Fruit fly (Drosophila melanogaster): ENCODE measurements around the gene Cpr62Bb.

The Cpr62Bb gene

dm6 chr3L:1856467-1857350 is 21.7 kb upstream of the Cpr62Bb start, which contains the start of gene CG12024 (continued):
- TF ChIP-seq CG15479 (GFP tag; optimal IDR thresholded peaks at IDR 0.05) (no peak), Mes4 (GFP tag; optimal IDR thresholded peaks at IDR 0.05) (peak; percentile 45), cad (GFP tag; optimal IDR thresholded peaks at IDR 0.05) (no peak), CG15269 (tag; optimal IDR thresholded peaks at IDR 0.05) (peak; percentile 73), CG10274 (GFP tag; optimal IDR thresholded peaks at IDR 0.05) (peak; percentile 5), grn (GFP tag; optimal IDR thresholded peaks at IDR 0.05) (peak; percentile 69), CG6272 (GFP tag; IDR thresholded peaks at IDR 0.05) (peak; percentile 69), tup (GFP tag; optimal IDR thresholded peaks at IDR 0.05) (peak; percentile 43), slou (GFP tag; optimal IDR thresholded peaks at IDR 0.05) (peak; percentile 62), CG9215 (GFP tag; IDR thresholded peaks at IDR 0.05) (peak; percentile 75), oc (tag; optimal IDR thresholded peaks at IDR 0.05) (no peak), CG4730 (GFP tag; IDR thresholded peaks at IDR 0.05) (peak; percentile 31; the same call in 1 of the 2 replicates), Doc3 (GFP tag; IDR thresholded peaks at IDR 0.05; ENCODE audit: partially characterized antibody) (no peak), CG17359 (tag; optimal IDR thresholded peaks at IDR 0.05) (peak; percentile 63), CG9876 (GFP tag; optimal IDR thresholded peaks at IDR 0.05) (peak; percentile 28), CG9437 (GFP tag; optimal IDR thresholded peaks at IDR 0.05) (peak; percentile 59), Bgb (GFP tag; IDR thresholded peaks at IDR 0.05; ENCODE audit: partially characterized antibody) (no peak), run (tag; optimal IDR thresholded peaks at IDR 0.05) (no peak), Neu2 (GFP tag; optimal IDR thresholded peaks at IDR 0.05; ENCODE audit: borderline replicate concordance) (no peak), tin (GFP tag; optimal IDR thresholded peaks at IDR 0.05) (peak; percentile 79), CG17186 (GFP tag; optimal IDR thresholded peaks at IDR 0.05) (peak; percentile 71), Hand (GFP tag; optimal IDR thresholded peaks at IDR 0.05) (no peak), E2f2 (GFP tag; IDR thresholded peaks at IDR 0.05) (peak; percentile 94), CG15601 (tag; optimal IDR thresholded peaks at IDR 0.05) (peak; percentile 77), CG13123 (GFP tag; optimal IDR thresholded peaks at IDR 0.05) (peak; percentile 54), zf30C (GFP tag; optimal IDR thresholded peaks at IDR 0.05) (no peak), kay (GFP tag; optimal IDR thresholded peaks at IDR 0.05) (peak; percentile 36), CG1603 (tag; optimal IDR thresholded peaks at IDR 0.05) (peak; percentile 84), Hmr (GFP tag; optimal IDR thresholded peaks at IDR 0.05) (peak; percentile 58), Rfx (GFP tag; IDR thresholded peaks at IDR 0.05) (peak; percentile 77), CG8281 (tag; optimal IDR thresholded peaks at IDR 0.05) (peak; percentile 31), CG9727 (GFP tag; optimal IDR thresholded peaks at IDR 0.05) (peak; percentile 58), pita (GFP tag; optimal IDR thresholded peaks at IDR 0.05) (no peak), Ets65A (GFP tag) (peak; percentile 97), Drgx (GFP tag; IDR thresholded peaks at IDR 0.05) (peak; percentile 31; the same call in 1 of the 2 replicates), mam (GFP tag; optimal IDR thresholded peaks at IDR 0.05) (peak; percentile 86), CG17328 (GFP tag; IDR thresholded peaks at IDR 0.05) (no peak), E2f1 (GFP tag; IDR thresholded peaks at IDR 0.05) (peak; percentile 54), nerfin-1 (tag; optimal IDR thresholded peaks at IDR 0.05) (peak; percentile 55), Myb (GFP tag; optimal IDR thresholded peaks at IDR 0.05) (peak; percentile 52), CG13775 (GFP tag; optimal IDR thresholded peaks at IDR 0.05) (peak; percentile 74), kni (GFP tag; optimal IDR thresholded peaks at IDR 0.05) (no peak), CG32772 (GFP tag; IDR thresholded peaks at IDR 0.05) (peak; percentile 41; the same call in 1 of the 2 replicates), HmgZ (tag; optimal IDR thresholded peaks at IDR 0.05) (peak; percentile 90), CG6689 (GFP tag; IDR thresholded peaks at IDR 0.05) (0 out of 2 replicates have a peak, but pooled peaks have one; percentile 37), Rx (GFP tag; IDR thresholded peaks at IDR 0.05) (0 out of 2 replicates have a peak, but pooled peaks have one; percentile 7), Oaz (GFP tag; IDR thresholded peaks at IDR 0.05) (no peak), wor (GFP tag; IDR thresholded peaks at IDR 0.05) (no peak), gcm (GFP tag; optimal IDR thresholded peaks at IDR 0.05) (peak; percentile 26)
